Fruit fly (Drosophila melanogaster) whole organism, adult: ENCODE data around the gene scat.

Source experiments
- CG12768 ChIP-seq: fragments of 200-800 bp; sonication (Bioruptor generic); optimal IDR thresholded peaks from 2 replicates; lab custom pipeline; 2017; ENCODE audit warnings: missing biosample characterization, missing genetic modification characterization, mild to moderate bottlenecking, moderate library complexity, missing genetic modification reagents
- CG14711 ChIP-seq: fragments of 200-800 bp; sonication (Bioruptor generic); optimal IDR thresholded peaks from 2 replicates; lab custom pipeline; 2018; ENCODE audit warnings: missing biosample characterization, mild to moderate bottlenecking, missing genetic modification characterization, moderate library complexity
- CG1620 ChIP-seq: fragments of 200-800 bp; sonication (Bioruptor generic); optimal IDR thresholded peaks from 2 replicates; lab custom pipeline; 2016; ENCODE audit warnings: missing biosample characterization, missing genetic modification characterization
- CG33017 ChIP-seq: fragments of 200-800 bp; sonication (Bioruptor generic); optimal IDR thresholded peaks from 2 replicates; lab custom pipeline; 2018; ENCODE audit warnings: missing biosample characterization, mild to moderate bottlenecking, missing genetic modification characterization, moderate library complexity
- CG7045 ChIP-seq: fragments of 200-800 bp; sonication (Bioruptor generic); optimal IDR thresholded peaks from 2 replicates; lab custom pipeline; 2017; ENCODE audit warnings: missing biosample characterization, mild to moderate bottlenecking, missing genetic modification characterization
- Clk ChIP-seq: fragments of 200-800 bp; sonication (Bioruptor generic); optimal IDR thresholded peaks from 2 replicates; lab custom pipeline; 2017; ENCODE audit warnings: missing biosample characterization, missing genetic modification characterization
- Crg-1 ChIP-seq: fragments of 200-800 bp; sonication (Bioruptor generic); optimal IDR thresholded peaks from 2 replicates; lab custom pipeline; 2016; ENCODE audit warnings: missing biosample characterization, missing genetic modification characterization
- Hr96 ChIP-seq: fragments of 200-800 bp; sonication (Bioruptor generic); optimal IDR thresholded peaks from 2 replicates; lab custom pipeline; 2016; ENCODE audit warnings: missing biosample characterization, missing genetic modification characterization
- Mnt ChIP-seq: fragments of 200-800 bp; sonication (Bioruptor generic); optimal IDR thresholded peaks from 2 replicates; lab custom pipeline; 2016; ENCODE audit warnings: missing biosample characterization, mild to moderate bottlenecking, missing genetic modification characterization
- bab1 ChIP-seq: fragments of 200-800 bp; sonication (Bioruptor generic); optimal IDR thresholded peaks from 3 replicates; lab custom pipeline; 2019; ENCODE audit warnings: missing biosample characterization, mild to moderate bottlenecking, missing genetic modification characterization, moderate library complexity
- cic ChIP-seq: fragments of 200-800 bp; sonication (Bioruptor generic); optimal IDR thresholded peaks from 2 replicates; lab custom pipeline; 2017; ENCODE audit warnings: missing biosample characterization, mild to moderate bottlenecking, missing genetic modification characterization, moderate library complexity
- kay ChIP-seq: fragments of 200-800 bp; sonication (Bioruptor generic); peaks from one replicate; lab custom pipeline; 2016; ENCODE audit warnings: missing biosample characterization, missing genetic modification characterization, borderline replicate concordance
- ovo ChIP-seq: fragments of 200-800 bp; sonication (Bioruptor generic); optimal IDR thresholded peaks from 2 replicates; lab custom pipeline; 2016; ENCODE audit warnings: missing biosample characterization, missing genetic modification characterization
- tj ChIP-seq: fragments of 200-800 bp; sonication (Bioruptor generic); optimal IDR thresholded peaks from 3 replicates; lab custom pipeline; 2017; ENCODE audit warnings: missing biosample characterization, mild to moderate bottlenecking, missing genetic modification characterization, moderate library complexity

DNA sequence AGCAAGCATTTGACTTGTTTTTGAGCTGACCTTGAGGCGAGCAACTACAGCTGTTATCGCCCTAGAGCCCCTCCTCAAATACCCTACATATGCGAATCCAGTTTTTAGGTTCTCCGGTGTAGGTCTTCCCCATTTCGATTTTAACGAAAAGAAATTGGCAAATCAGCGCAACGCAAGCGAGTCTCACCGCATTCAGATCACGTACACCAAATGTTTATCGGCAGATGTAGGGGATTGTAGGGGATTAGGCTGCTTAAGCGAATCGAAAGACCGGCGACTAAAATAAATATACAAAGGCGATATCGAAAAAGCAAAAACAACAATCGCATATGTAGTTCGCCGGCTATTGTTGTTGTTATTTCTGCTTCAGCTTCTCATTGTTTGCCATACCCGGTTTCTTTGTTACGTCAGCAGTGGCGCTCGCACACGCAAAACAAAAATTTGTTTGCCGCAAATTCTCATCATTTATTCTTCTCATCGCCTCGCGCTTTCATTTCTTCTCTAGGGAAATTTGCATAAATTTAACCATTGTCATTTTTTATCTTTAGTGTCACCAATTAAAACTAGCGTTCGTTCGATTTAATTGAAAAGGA is 43.1 kb upstream of the scat start:
- TF ChIP-seq CG7045 (GFP tag; lab: Kevin White, UChicago) (peak; percentile 63), ovo (GFP tag; lab: Kevin White, UChicago) (no peak), Clk (GFP tag; lab: Kevin White, UChicago) (peak; percentile 61), CG1620 (GFP tag; lab: Kevin White, UChicago) (peak; percentile 33), cic (peak; percentile 10), kay (GFP tag; lab: Kevin White, UChicago) (no peak), bab1 (peak; percentile 78), Crg-1 (GFP tag; lab: Kevin White, UChicago) (peak; percentile 56), Hr96 (GFP tag; lab: Kevin White, UChicago) (no peak), CG14711 (peak; percentile 84), Mnt (peak; percentile 44), tj (peak; percentile 85), CG33017 (tag; lab: Kevin White, UChicago) (peak; percentile 88), CG12768 (GFP tag; lab: Kevin White, UChicago) (peak; percentile 73)
